Worm (Caenorhabditis elegans): Measurements from ENCODE around the gene arl-6.

- TF ChIP-seq med-1 (GFP tag; optimal IDR thresholded peaks at IDR 0.05; ENCODE audit: insufficient read depth) (no peak), klf-2 (GFP tag; conservative IDR thresholded peaks at IDR 0.05) (no peak), ztf-23 (GFP tag; IDR thresholded peaks at IDR 0.05) (no peak)
These were observed 7.5 kb upstream of the arl-6 start, which contains the start of gene F26A1.8 for ce11 chrIII:4822140-4822539.
